Worm (Caenorhabditis elegans): ENCODE measurements around the gene coq-6.
A peak's percentile ranks its signal among the peaks of the same experiment; 100 is the strongest.

The coq-6 gene

DNA sequence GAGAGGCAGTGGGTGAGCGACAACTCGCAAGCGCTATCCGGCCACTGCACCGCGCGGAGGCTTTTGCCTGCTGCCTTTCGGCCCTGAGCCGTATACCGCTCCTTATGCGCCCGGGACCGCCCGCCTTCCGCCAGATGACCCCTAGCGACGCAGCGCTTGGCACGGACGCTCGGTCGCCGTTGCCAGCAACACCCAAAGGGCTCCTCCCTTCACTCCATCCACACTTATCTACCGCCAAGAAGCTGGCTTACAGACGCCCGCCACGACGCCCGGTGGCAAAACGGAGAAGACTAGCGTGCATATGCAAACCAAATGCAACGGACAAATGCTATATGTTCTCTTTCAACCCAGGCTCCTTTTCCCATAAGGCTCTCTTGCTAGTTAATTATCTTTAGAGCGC, 43.2 kb upstream of the coq-6 start (continued):
- TF ChIP-seq F44E2.7 (GFP tag; IDR thresholded peaks at IDR 0.05) = no peak

DNA sequence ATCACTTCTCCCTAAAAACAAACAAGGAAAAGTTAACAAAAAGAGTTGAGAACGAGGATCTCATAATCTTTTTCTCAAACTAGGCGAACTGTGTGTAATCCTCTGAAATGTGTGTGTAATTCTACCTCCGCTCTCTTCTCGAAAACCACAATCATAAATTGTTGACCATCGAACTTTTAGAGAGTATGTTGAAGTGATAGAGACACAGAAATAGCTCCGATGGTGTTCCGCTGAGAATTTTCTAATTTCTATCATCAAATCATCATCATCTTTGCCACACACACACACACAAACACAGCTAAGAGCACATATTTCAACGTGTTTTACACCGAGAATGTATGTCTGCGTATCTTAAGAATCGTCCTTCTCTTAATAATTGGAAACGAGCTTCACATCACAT, 41.0 kb upstream of the coq-6 start:
- TF ChIP-seq unc-62 (GFP tag; optimal IDR thresholded peaks at IDR 0.05 in 1 of 2) (peak in 1 of 2 experiments; percentile 87), unc-62 (tag; optimal IDR thresholded peaks at IDR 0.05) (no peak), ztf-11 (tag; optimal IDR thresholded peaks at IDR 0.05) (no peak), hlh-30 (tag; optimal IDR thresholded peaks at IDR 0.05; ENCODE audit: insufficient read depth) (no peak)

DNA sequence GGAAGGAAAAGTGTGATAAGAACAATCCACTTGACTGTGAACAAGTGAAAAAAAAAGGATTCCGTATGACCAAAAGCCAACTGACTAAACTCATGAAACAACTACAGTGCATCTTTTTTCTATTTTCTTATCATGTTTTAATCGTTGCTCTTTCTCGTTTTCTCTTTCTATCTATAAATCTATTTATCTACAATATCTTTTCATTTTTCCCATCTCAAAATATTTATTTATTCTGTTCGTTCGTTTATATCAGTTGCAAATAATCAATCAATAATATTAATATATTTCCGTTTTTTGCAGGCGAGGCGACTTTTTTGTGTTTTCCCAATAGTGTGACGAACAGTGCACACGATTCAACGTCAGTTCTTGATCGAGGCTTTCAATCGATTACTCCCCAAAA, 39.2 kb upstream of the coq-6 start, which contains the start of gene F44A2.5:
Gene F44A2.5 (plus strand): TSS at position 301 of the 400 bp plus-strand sequence.
- TF ChIP-seq madf-9 (GFP tag; conservative IDR thresholded peaks at IDR 0.05) (no peak), ceh-62 (tag; optimal IDR thresholded peaks at IDR 0.05) (no peak)

DNA sequence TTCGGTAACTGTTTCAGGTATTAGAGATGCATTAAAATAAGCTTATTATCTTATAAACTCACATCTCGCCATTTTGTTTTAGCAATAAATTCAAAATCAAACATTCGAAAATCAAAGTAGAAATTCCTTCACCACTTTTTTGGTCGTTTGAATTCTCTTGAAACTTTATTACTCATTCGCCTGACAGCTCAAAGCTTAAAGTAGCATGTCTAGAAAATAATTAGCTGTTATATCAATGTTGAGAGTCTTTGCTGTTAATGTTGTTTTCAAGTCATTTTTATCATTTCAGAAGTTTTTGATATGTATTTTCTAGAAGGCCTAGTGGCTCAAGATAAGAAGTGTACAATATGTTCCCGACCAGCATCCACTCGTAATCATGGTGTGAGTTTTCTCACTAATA, 33.5 kb upstream of the coq-6 start, which contains the start of gene nhr-39:
Gene nhr-39 (plus strand): TSS at position 301 of the 400 bp plus-strand sequence.
- TF ChIP-seq rbr-2 (tag; optimal IDR thresholded peaks at IDR 0.05) (no peak), T20F7.1 (GFP tag; optimal IDR thresholded peaks at IDR 0.05) (no peak), attf-4 (tag; optimal IDR thresholded peaks at IDR 0.05) (no peak), dve-1 (tag; optimal IDR thresholded peaks at IDR 0.05; ENCODE audit: insufficient read depth) (no peak), F37D6.2 (tag; optimal IDR thresholded peaks at IDR 0.05) (no peak)

DNA sequence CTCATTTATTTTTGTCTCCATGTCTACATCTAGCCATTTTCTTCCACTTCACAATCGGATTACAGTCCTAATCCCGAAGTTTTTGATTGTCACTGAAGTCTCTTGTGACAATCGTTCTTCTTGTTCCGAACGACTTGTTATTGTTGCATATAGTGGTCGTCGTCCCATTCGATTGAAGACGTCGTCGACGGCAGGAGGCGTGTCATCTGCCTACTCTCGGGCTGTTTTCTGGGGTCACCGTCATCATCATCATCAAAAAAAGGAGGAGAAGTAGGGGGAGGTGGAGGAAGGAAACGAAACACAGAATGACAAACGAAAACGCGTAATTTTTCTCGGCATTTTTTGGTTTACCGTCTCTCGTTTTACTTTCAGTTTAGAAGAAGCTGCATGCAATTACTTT, 31.4 kb upstream of the coq-6 start, which contains the start of gene F44A2.3:
Gene F44A2.3 (plus strand): TSS at position 301 of the 400 bp plus-strand sequence.
- TF ChIP-seq rbr-2 (tag; optimal IDR thresholded peaks at IDR 0.05) (no peak), dve-1 (tag; optimal IDR thresholded peaks at IDR 0.05; ENCODE audit: insufficient read depth) (peak; percentile 9)

DNA sequence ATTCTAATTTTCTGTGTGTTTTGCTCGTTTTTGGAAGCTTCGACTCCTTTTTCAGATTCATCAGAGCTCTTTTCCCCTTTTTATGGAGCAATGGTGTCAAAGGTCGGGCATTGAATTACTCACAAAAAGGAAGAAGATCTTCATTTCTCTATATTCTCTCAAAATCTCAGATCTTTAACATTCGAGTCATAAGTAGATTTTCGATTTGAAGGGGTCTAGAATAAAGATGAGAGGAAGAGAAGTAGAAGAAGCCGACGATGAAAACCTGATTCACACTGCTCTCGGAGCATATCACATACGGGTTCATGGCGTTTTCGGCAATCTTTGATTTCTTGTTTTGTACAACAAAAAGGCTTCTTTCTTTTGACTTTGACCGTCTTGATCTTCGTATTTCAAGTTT, 24.2 kb upstream of the coq-6 start:
- TF ChIP-seq skn-1 (tag; optimal IDR thresholded peaks at IDR 0.05) (no peak), aly-2 (tag; optimal IDR thresholded peaks at IDR 0.05) (no peak), fkh-10 (GFP tag; optimal IDR thresholded peaks at IDR 0.05) (peak; percentile 65), rbr-2 (tag; optimal IDR thresholded peaks at IDR 0.05) (no peak)

DNA sequence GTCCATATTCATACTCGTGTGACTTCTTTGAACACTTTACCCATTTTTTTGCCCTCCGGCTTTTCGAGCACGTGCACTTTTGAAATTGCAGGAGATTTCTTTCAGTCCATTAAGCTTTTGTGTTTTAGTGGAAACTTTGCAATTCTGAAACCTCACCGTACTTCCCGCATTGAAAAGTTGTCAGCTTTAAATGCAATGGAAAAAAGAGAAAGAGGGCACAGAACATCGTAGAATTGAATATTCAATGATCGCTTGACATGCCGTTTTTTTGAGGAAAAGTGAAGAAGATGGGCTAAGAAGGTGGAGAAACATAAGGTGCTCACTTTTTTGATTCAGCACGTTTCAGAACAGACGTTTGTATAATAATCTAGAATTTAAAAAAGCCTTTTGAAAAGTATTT, 22.2 kb upstream of the coq-6 start:
- TF ChIP-seq sdz-12 (GFP tag; optimal IDR thresholded peaks at IDR 0.05) (no peak), unc-62 (GFP tag; optimal IDR thresholded peaks at IDR 0.05 in 1 of 2) (peak in 1 of 2 experiments; percentile 96), unc-62 (tag; optimal IDR thresholded peaks at IDR 0.05) (no peak), D1046.2 (GFP tag; IDR thresholded peaks at IDR 0.05) (no peak), mdt-29 (GFP tag; IDR thresholded peaks at IDR 0.05) (no peak)

DNA sequence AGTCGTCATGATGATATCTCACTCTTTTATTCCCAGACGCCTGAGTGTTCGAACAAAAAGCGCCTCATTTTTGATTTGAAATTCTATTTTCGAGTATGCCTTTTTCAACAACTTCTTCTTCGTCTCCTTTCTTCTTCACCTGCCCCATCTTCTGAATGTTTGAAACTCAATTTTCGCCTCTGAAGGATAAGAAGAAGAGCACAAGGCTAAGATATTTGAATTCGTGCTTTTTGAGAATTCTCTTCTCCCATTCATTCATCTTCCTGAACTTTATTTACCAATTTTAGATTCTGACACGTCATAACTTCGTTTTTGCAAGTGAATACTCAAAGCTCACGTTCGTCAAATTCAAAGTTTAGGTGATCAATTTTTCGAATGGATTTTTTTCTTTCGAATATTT, 19.6 kb upstream of the coq-6 start:
- TF ChIP-seq ceh-32 (tag; optimal IDR thresholded peaks at IDR 0.05; ENCODE audit: poor library complexity) = no peak
- 0 out of 2 replicates have a peak, but pooled peaks have one; percentile 41 for TF ChIP-seq ctbp-1 (GFP tag; IDR thresholded peaks at IDR 0.05)
- peak; percentile 65 for TF ChIP-seq fkh-10 (GFP tag; optimal IDR thresholded peaks at IDR 0.05)

DNA sequence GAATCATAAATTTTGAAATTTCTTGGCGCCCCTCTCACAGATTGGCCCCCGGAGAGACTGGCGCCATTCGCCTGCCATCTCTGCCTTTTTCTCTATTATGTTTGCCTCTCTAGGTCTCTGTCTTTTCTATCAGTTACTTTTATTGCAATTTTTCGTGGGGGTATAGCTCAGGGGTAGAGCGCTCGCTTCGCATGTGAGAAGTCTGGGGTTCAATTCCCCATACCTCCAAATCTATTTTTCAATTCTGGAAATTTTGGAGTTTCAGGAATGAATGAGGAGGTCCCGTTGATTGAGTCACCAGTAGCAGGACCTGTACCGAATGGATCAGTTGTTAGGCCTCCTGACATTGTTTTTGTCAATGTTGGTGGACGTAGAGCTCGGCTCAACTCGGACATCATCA, 18.5 kb upstream of the coq-6 start, which contains the start of gene kvs-3:
Gene kvs-3 (plus strand): TSS at position 266 of the 400 bp plus-strand sequence.
- no peak for TF ChIP-seq cey-2 (tag; optimal IDR thresholded peaks at IDR 0.05; ENCODE audit: borderline replicate concordance, insufficient read depth)
- no peak; the same call in 1 of the 2 replicates for TF ChIP-seq mdt-29 (GFP tag; IDR thresholded peaks at IDR 0.05)
- peak; percentile 43 for TF ChIP-seq F37D6.2 (tag; optimal IDR thresholded peaks at IDR 0.05)
- TF ChIP-seq hlh-11 (tag; optimal IDR thresholded peaks at IDR 0.05) = no peak
- TF ChIP-seq ztf-7 (tag; optimal IDR thresholded peaks at IDR 0.05) = peak; percentile 29
- no peak for TF ChIP-seq nhr-25 (tag; optimal IDR thresholded peaks at IDR 0.05; ENCODE audit: borderline replicate concordance, insufficient read depth)
- TF ChIP-seq nhr-48 (tag; optimal IDR thresholded peaks at IDR 0.05) = peak; percentile 55
- TF ChIP-seq F44E2.7 (GFP tag; IDR thresholded peaks at IDR 0.05) = peak; percentile 96
- no peak for TF ChIP-seq skn-1 (tag; optimal IDR thresholded peaks at IDR 0.05)
- no peak for TF ChIP-seq nhr-102 (tag; optimal IDR thresholded peaks at IDR 0.05)
- TF ChIP-seq ztf-11 (tag; optimal IDR thresholded peaks at IDR 0.05) = no peak
- peak; percentile 82 for TF ChIP-seq ZK337.2 (GFP tag; IDR thresholded peaks at IDR 0.05)
- peak; percentile 76 for TF ChIP-seq lin-29 (GFP tag; IDR thresholded peaks at IDR 0.05)
- TF ChIP-seq unc-62 (GFP tag; optimal IDR thresholded peaks at IDR 0.05 in 1 of 2) = peak in 1 of 2 experiments; percentile 84
- no peak for TF ChIP-seq unc-62 (tag; optimal IDR thresholded peaks at IDR 0.05)
- peak; percentile 93 for TF ChIP-seq D1046.2 (GFP tag; IDR thresholded peaks at IDR 0.05)
- no peak for TF ChIP-seq ces-1 (GFP tag; optimal IDR thresholded peaks at IDR 0.05)
- TF ChIP-seq duxl-1 (tag; optimal IDR thresholded peaks at IDR 0.05; ENCODE audit: poor library complexity) = no peak
- peak; percentile 62 for TF ChIP-seq hlh-30 (tag; optimal IDR thresholded peaks at IDR 0.05; ENCODE audit: insufficient read depth)
- TF ChIP-seq zag-1 (tag; optimal IDR thresholded peaks at IDR 0.05) = no peak
- TF ChIP-seq T20F7.1 (GFP tag; optimal IDR thresholded peaks at IDR 0.05) = peak; percentile 69
- TF ChIP-seq arid-1 (GFP tag; conservative IDR thresholded peaks at IDR 0.05) = peak; percentile 93; the same call in 1 of the 2 replicates
- no peak for TF ChIP-seq attf-4 (tag; optimal IDR thresholded peaks at IDR 0.05)

Data from whole organism, L4 larva.